Worm (Caenorhabditis elegans): Measurements from ENCODE around the gene ttr-12.

DNA sequence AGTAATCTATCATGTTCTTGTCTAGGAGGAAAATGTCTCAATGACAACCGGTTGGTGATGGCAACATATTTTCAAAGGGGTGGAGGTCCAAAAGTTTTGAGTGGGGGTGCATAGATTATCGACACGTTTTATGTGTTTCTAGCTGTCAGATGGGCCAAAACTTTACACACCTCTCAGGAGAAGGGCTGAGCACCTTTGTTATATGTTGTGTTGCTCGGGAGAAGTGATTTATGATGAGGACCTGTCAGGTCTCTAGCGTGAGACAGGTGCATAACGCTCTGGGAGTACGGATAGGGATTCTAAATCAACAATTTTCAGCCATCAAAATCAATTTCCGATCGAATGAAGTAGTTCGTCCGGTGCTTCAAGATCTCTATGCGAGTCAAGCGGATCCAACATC is 48.0 kb upstream of the ttr-12 start:
- TF ChIP-seq jun-1 (tag; optimal IDR thresholded peaks at IDR 0.05) = no peak
- TF ChIP-seq ceh-82 (tag; optimal IDR thresholded peaks at IDR 0.05) = no peak
